Worm (Caenorhabditis elegans) whole organism, L1 larva: Measurements from ENCODE around the gene ZK470.2.

Source experiments
- aha-1 ChIP-seq: fragments of 150-350 bp; optimal IDR thresholded peaks from 2 replicates; lab custom pipeline; 2014; ENCODE audit warnings: missing biosample characterization, missing genetic modification characterization
- nhr-12 ChIP-seq: sonication (generic microtip); optimal IDR thresholded peaks from 2 replicates; lab custom pipeline; 2017; ENCODE audit warnings: missing biosample characterization, missing genetic modification characterization

DNA sequence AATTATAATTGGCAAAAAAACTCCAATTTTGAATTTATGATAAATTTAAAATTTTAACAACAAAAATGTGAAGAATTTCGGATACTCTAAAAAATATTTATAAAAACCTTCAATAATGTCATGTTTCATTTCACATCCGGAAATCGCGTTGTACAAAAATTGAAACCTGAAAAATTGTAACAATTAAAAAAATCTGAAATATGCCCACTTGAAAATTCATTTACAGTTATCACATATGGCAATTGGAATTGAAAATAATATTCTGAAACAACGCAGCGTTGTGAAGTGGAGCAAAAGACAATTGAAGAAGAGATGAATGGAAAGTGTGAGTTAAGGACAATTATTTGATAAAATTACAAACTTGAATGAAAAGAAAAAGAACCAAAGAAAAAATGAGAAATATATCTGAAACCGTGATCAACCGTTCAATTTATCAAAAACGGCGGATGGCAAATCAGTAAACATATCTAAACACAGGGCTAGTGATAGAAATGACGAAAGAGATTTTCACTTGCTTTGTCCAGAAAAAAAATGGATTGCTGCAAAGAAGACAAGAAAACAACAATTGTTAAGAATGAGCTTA is 13.6 kb downstream of the ZK470.2 start:
- TF ChIP-seq aha-1 (tag; lab: Kevin White, UChicago) (no peak), nhr-12 (tag; lab: Kevin White, UChicago) (no peak)
